Worm (Caenorhabditis elegans) whole organism, L2 larva: ENCODE data around the gene lmd-4.

Experiments used
- R02D3.7 ChIP-seq: fragments of 150-350 bp; optimal IDR thresholded peaks from 2 replicates; lab custom pipeline; 2014; ENCODE audit warnings: missing biosample characterization, missing genetic modification characterization
- Y55F3AM.14 ChIP-seq: fragments of 200-800 bp; sonication (Bioruptor generic); optimal IDR thresholded peaks from 2 replicates; lab custom pipeline; 2018; ENCODE audit warnings: mild to moderate bottlenecking, missing genetic modification characterization, missing compliant biosample characterization
- ZK546.5 ChIP-seq: sonication (generic microtip); optimal IDR thresholded peaks from 2 replicates; lab custom pipeline; 2017; ENCODE audit warnings: missing biosample characterization, missing genetic modification characterization
- ama-1 ChIP-seq: fragments of 150-350 bp; optimal IDR thresholded peaks from 2 replicates; lab custom pipeline; 2018; ENCODE audit warnings: inconsistent platforms
- blmp-1 ChIP-seq: sonication (generic microtip); optimal IDR thresholded peaks from 2 replicates; lab custom pipeline; 2017; ENCODE audit warnings: missing genetic modification characterization, mild to moderate bottlenecking, missing compliant biosample characterization, antibody characterized with exemption, moderate library complexity; ENCODE audit not compliant: insufficient read depth
- ceh-82 ChIP-seq: fragments of 150-350 bp; optimal IDR thresholded peaks from 2 replicates; lab custom pipeline; 2014; ENCODE audit warnings: missing biosample characterization, missing genetic modification characterization
- crh-2 ChIP-seq: sonication (generic microtip); optimal IDR thresholded peaks from 2 replicates; lab custom pipeline; 2017; ENCODE audit warnings: missing biosample characterization, missing genetic modification characterization
- dmd-4 ChIP-seq: sonication (generic microtip); optimal IDR thresholded peaks from 2 replicates; lab custom pipeline; 2017; ENCODE audit warnings: missing biosample characterization, missing genetic modification characterization
- egl-27 ChIP-seq: sonication (generic microtip); optimal IDR thresholded peaks from 3 replicates; lab custom pipeline; 2017; ENCODE audit warnings: missing biosample characterization, missing genetic modification reagents, missing genetic modification characterization
- elt-1 ChIP-seq: fragments of 150-350 bp; optimal IDR thresholded peaks from 2 replicates; lab custom pipeline; 2014; ENCODE audit warnings: missing biosample characterization, missing genetic modification characterization
- elt-3 ChIP-seq: sonication (generic microtip); optimal IDR thresholded peaks from 2 replicates; lab custom pipeline; 2017; ENCODE audit warnings: missing biosample characterization, missing genetic modification characterization
- fos-1 ChIP-seq: fragments of 150-350 bp; optimal IDR thresholded peaks from 2 replicates; lab custom pipeline; 2014; ENCODE audit warnings: missing biosample characterization, missing genetic modification characterization
- gmeb-1 ChIP-seq: fragments of 150-350 bp; optimal IDR thresholded peaks from 2 replicates; lab custom pipeline; 2014; ENCODE audit warnings: missing biosample characterization, missing genetic modification characterization
- lin-11 ChIP-seq: fragments of 150-350 bp; sonication (generic microtip); optimal IDR thresholded peaks from 2 replicates; lab custom pipeline; 2014; ENCODE audit warnings: missing biosample characterization, missing genetic modification characterization, inconsistent platforms, mixed read lengths
- lin-13 ChIP-seq: fragments of 150-350 bp; optimal IDR thresholded peaks from 2 replicates; lab custom pipeline; 2014; ENCODE audit warnings: missing biosample characterization, missing genetic modification reagents, missing genetic modification characterization
- lin-39 ChIP-seq: fragments of 150-350 bp; optimal IDR thresholded peaks from 2 replicates; lab custom pipeline; 2014; ENCODE audit warnings: missing biosample characterization, missing genetic modification reagents, missing genetic modification characterization
- lsy-2 ChIP-seq, 2 experiments: fragments of 150-350 bp in 1 of 2; sonication (generic microtip) in 1 of 2; optimal IDR thresholded peaks; 2 replicates each; lab custom pipeline; 2014 to 2017; ENCODE audit warnings: missing biosample characterization in 2 of 2, missing genetic modification characterization in 2 of 2
- mab-5 ChIP-seq: fragments of 150-350 bp; optimal IDR thresholded peaks from 2 replicates; lab custom pipeline; 2014; ENCODE audit warnings: missing biosample characterization, missing genetic modification characterization
- mbf-1 ChIP-seq: sonication (generic microtip); optimal IDR thresholded peaks from 2 replicates; lab custom pipeline; 2017; ENCODE audit warnings: missing biosample characterization, missing genetic modification characterization
- mdl-1 ChIP-seq, 2 experiments: fragments of 150-350 bp in 1 of 2; sonication (generic microtip) in 1 of 2; optimal IDR thresholded peaks; 2 replicates each; lab custom pipeline; 2017; ENCODE audit warnings: missing biosample characterization in 2 of 2, missing genetic modification characterization in 2 of 2
- nhr-11 ChIP-seq: fragments of 150-350 bp; optimal IDR thresholded peaks from 2 replicates; lab custom pipeline; 2014; ENCODE audit warnings: missing biosample characterization, missing genetic modification characterization
- nhr-12 ChIP-seq: fragments of 150-350 bp; optimal IDR thresholded peaks from 2 replicates; lab custom pipeline; 2014; ENCODE audit warnings: missing biosample characterization, missing genetic modification characterization
- nhr-129 ChIP-seq: fragments of 150-350 bp; optimal IDR thresholded peaks from 2 replicates; lab custom pipeline; 2014; ENCODE audit warnings: missing biosample characterization, missing genetic modification characterization
- nhr-21 ChIP-seq: fragments of 150-350 bp; optimal IDR thresholded peaks from 2 replicates; lab custom pipeline; 2014; ENCODE audit warnings: missing biosample characterization, missing genetic modification characterization
- nhr-23 ChIP-seq: fragments of 150-350 bp; optimal IDR thresholded peaks from 2 replicates; lab custom pipeline; 2014; ENCODE audit warnings: missing biosample characterization, missing genetic modification reagents, missing genetic modification characterization
- nhr-237 ChIP-seq: fragments of 150-350 bp; optimal IDR thresholded peaks from 2 replicates; lab custom pipeline; 2014; ENCODE audit warnings: missing biosample characterization, missing genetic modification characterization
- nhr-25 ChIP-seq: fragments of 150-350 bp; sonication (generic microtip); optimal IDR thresholded peaks from 3 replicates; lab custom pipeline; 2014; ENCODE audit warnings: missing biosample characterization, missing genetic modification characterization
- nhr-6 ChIP-seq: fragments of 150-350 bp; optimal IDR thresholded peaks from 2 replicates; lab custom pipeline; 2014; ENCODE audit warnings: missing biosample characterization, missing genetic modification characterization
- nhr-77 ChIP-seq: fragments of 150-350 bp; optimal IDR thresholded peaks from 2 replicates; lab custom pipeline; 2014; ENCODE audit warnings: missing biosample characterization, missing genetic modification characterization
- peb-1 ChIP-seq: fragments of 150-350 bp; optimal IDR thresholded peaks from 2 replicates; lab custom pipeline; 2014; ENCODE audit warnings: missing biosample characterization, missing genetic modification characterization
- skn-1 ChIP-seq: sonication (generic microtip); optimal IDR thresholded peaks from 2 replicates; lab custom pipeline; 2017; ENCODE audit warnings: missing biosample characterization, missing genetic modification characterization
- sma-3 ChIP-seq: sonication (generic microtip); optimal IDR thresholded peaks from 2 replicates; lab custom pipeline; 2016; ENCODE audit warnings: missing genetic modification reagents, missing genetic modification characterization, missing compliant biosample characterization
- snpc-4 ChIP-seq: fragments of 150-350 bp; optimal IDR thresholded peaks from 2 replicates; lab custom pipeline; 2014; ENCODE audit warnings: missing biosample characterization, missing genetic modification characterization
- unc-39 ChIP-seq: fragments of 150-350 bp; optimal IDR thresholded peaks from 2 replicates; lab custom pipeline; 2014; ENCODE audit warnings: missing biosample characterization, missing genetic modification characterization
- unc-55 ChIP-seq: fragments of 150-350 bp; sonication (generic microtip); optimal IDR thresholded peaks from 3 replicates; lab custom pipeline; 2014; ENCODE audit warnings: missing biosample characterization, missing genetic modification reagents, missing genetic modification characterization
- unc-62 ChIP-seq: fragments of 150-350 bp; optimal IDR thresholded peaks from 2 replicates; lab custom pipeline; 2014; ENCODE audit warnings: missing biosample characterization, missing genetic modification reagents, missing genetic modification characterization
- zag-1 ChIP-seq: fragments of 150-350 bp; optimal IDR thresholded peaks from 2 replicates; lab custom pipeline; 2014; ENCODE audit warnings: missing biosample characterization, missing genetic modification characterization
- ztf-11 ChIP-seq: sonication (generic microtip); optimal IDR thresholded peaks from 2 replicates; lab custom pipeline; 2017; ENCODE audit warnings: missing biosample characterization, missing genetic modification characterization
- ztf-4 ChIP-seq: fragments of 150-350 bp; optimal IDR thresholded peaks from 2 replicates; lab custom pipeline; 2014; ENCODE audit warnings: missing biosample characterization, missing genetic modification characterization

Gene lmd-4

ce11 chrV:7298463-7298862 lies 22.3 kb downstream of the lmd-4 start, which contains the start of gene F07G11.3:
F07G11.3 (plus strand) TSS chrV:7298763.
- TF ChIP-seq crh-2, result no peak
- TF ChIP-seq ama-1, result no peak
- no peak for TF ChIP-seq unc-62 (GFP tag; lab: Kevin White, UChicago)
- no peak for TF ChIP-seq elt-1 (tag; lab: Kevin White, UChicago)
- no peak for TF ChIP-seq egl-27 (tag; lab: Kevin White, UChicago)
- no peak for TF ChIP-seq nhr-6
- no peak for TF ChIP-seq gmeb-1 (tag; lab: Kevin White, UChicago)
- no peak for TF ChIP-seq dmd-4 (tag; lab: Kevin White, UChicago)
- no peak for TF ChIP-seq ceh-82

- TF ChIP-seq nhr-237 (no peak), ztf-4 (no peak), mbf-1 (tag; lab: Kevin White, UChicago) (no peak), skn-1 (tag; lab: Kevin White, UChicago) (no peak)
- TF ChIP-seq, all 48 proteins: peak for 0
These were observed 23.5 kb downstream of the lmd-4 start, which contains the start of gene srj-32 for ce11 chrV:7297263-7297662. srj-32 (minus strand) TSS chrV:7297363.

ce11 chrV:7295270-7295669 lies 25.5 kb downstream of the lmd-4 start, which contains the start of gene F07G11.4:
F07G11.4 (minus strand) TSS chrV:7295370.
- TF ChIP-seq nhr-11 (tag; lab: Kevin White, UChicago) (no peak), nhr-12 (tag; lab: Kevin White, UChicago) (no peak), nhr-6 (no peak), mab-5 (tag; lab: Kevin White, UChicago) (no peak), peb-1 (tag; lab: Kevin White, UChicago) (no peak), ceh-82 (no peak), lin-11 (tag; lab: Kevin White, UChicago) (no peak), nhr-77 (no peak), Y55F3AM.14 (GFP tag; lab: Kevin White, UChicago) (no peak), nhr-25 (no peak), dmd-4 (tag; lab: Kevin White, UChicago) (no peak), elt-3 (tag; lab: Kevin White, UChicago) (no peak), skn-1 (tag; lab: Kevin White, UChicago) (no peak), nhr-237 (no peak), nhr-129 (tag; lab: Kevin White, UChicago) (no peak), lin-39 (no peak), R02D3.7 (tag; lab: Kevin White, UChicago) (no peak), mdl-1 (tag; optimal IDR thresholded peaks at IDR 0.05; lab: Kevin White, UChicago) (no peak)

- peak; percentile 6 for TF ChIP-seq elt-1 (tag; lab: Kevin White, UChicago)
- no peak for TF ChIP-seq dmd-4 (tag; lab: Kevin White, UChicago)
- no peak for TF ChIP-seq mab-5 (tag; lab: Kevin White, UChicago)
These were observed 32.1 kb downstream of the lmd-4 start, which contains the start of gene C13A2.1 for ce11 chrV:7288699-7289098. C13A2.1 (plus strand) TSS chrV:7288999.

- TF ChIP-seq blmp-1 (no peak), mbf-1 (tag; lab: Kevin White, UChicago) (no peak), lin-13 (no peak), dmd-4 (tag; lab: Kevin White, UChicago) (no peak), ZK546.5 (no peak), nhr-23 (tag; lab: Kevin White, UChicago) (no peak), lsy-2 (tag; optimal IDR thresholded peaks at IDR 0.05; lab: Kevin White, UChicago) (no peak), fos-1 (no peak), nhr-77 (no peak), nhr-25 (no peak), nhr-129 (tag; lab: Kevin White, UChicago) (no peak), R02D3.7 (tag; lab: Kevin White, UChicago) (no peak), zag-1 (tag; lab: Kevin White, UChicago) (no peak), unc-39 (tag; lab: Kevin White, UChicago) (no peak), peb-1 (tag; lab: Kevin White, UChicago) (no peak)
These were observed 38.8 kb downstream of the lmd-4 start, which contains the start of gene C13A2.3 for ce11 chrV:7282037-7282436. C13A2.3 (plus strand) TSS chrV:7282337.

- TF ChIP-seq sma-3 (GFP tag; lab: Kevin White, UChicago) (no peak), gmeb-1 (tag; lab: Kevin White, UChicago) (no peak), ceh-82 (no peak), Y55F3AM.14 (GFP tag; lab: Kevin White, UChicago) (no peak), unc-62 (GFP tag; lab: Kevin White, UChicago) (no peak), snpc-4 (tag; lab: Kevin White, UChicago) (no peak), unc-55 (GFP tag; lab: Kevin White, UChicago) (no peak), elt-1 (tag; lab: Kevin White, UChicago) (no peak), ZK546.5 (no peak), nhr-21 (no peak), ztf-11 (no peak), nhr-25 (no peak), mab-5 (tag; lab: Kevin White, UChicago) (no peak), ama-1 (no peak)
- TF ChIP-seq, all 48 proteins: peak for 0
These were observed 41.7 kb downstream of the lmd-4 start, which contains the start of gene C13A2.4 for ce11 chrV:7279090-7279489. C13A2.4 (plus strand) TSS chrV:7279390.
